Fruit fly (Drosophila melanogaster) whole organism, embryonic: ENCODE results near the gene isoQC.

Source experiments
- Awh ChIP-seq: fragments of 200-800 bp; sonication (Bioruptor generic); IDR thresholded peaks from 2 replicates; pipeline ENCODE4, ENCODE4 v1.3.6; 2022; ENCODE audit warnings: missing biosample characterization, missing genetic modification characterization
- CG11456 ChIP-seq: fragments of 200-800 bp; sonication (Bioruptor generic); IDR thresholded peaks from 3 replicates; pipeline ENCODE4 v1.3.6; 2022; ENCODE audit warnings: missing biosample characterization, missing genetic modification characterization
- CG11696 ChIP-seq: fragments of 200-800 bp; sonication (Bioruptor generic); IDR thresholded peaks from 2 replicates; pipeline ENCODE4 v1.3.6; 2022; ENCODE audit warnings: missing biosample characterization, missing genetic modification characterization
- CG12155 ChIP-seq: fragments of 200-800 bp; sonication (Bioruptor generic); optimal IDR thresholded peaks from 3 replicates; lab custom pipeline; 2016; ENCODE audit warnings: missing biosample characterization, missing genetic modification characterization
- CG12236 ChIP-seq: fragments of 200-800 bp; sonication (Bioruptor generic); optimal IDR thresholded peaks from 2 replicates; lab custom pipeline; 2016; ENCODE audit warnings: missing biosample characterization, missing genetic modification characterization
- CG1233 ChIP-seq: fragments of 200-800 bp; sonication (Bioruptor generic); optimal IDR thresholded peaks from 4 replicates; lab custom pipeline; 2018; ENCODE audit warnings: missing biosample characterization, mild to moderate bottlenecking, missing genetic modification characterization
- CG12769 ChIP-seq: fragments of 200-800 bp; sonication (Bioruptor generic); optimal IDR thresholded peaks from 2 replicates; lab custom pipeline; 2019; ENCODE audit warnings: missing biosample characterization, mild to moderate bottlenecking, missing genetic modification characterization, moderate library complexity
- CG14441 ChIP-seq: fragments of 200-800 bp; sonication (Bioruptor generic); IDR thresholded peaks from 2 replicates; pipeline ENCODE4 v1.3.6; 2022; ENCODE audit warnings: missing biosample characterization, missing genetic modification characterization
- CG17802 ChIP-seq: fragments of 200-800 bp; sonication (Bioruptor generic); optimal IDR thresholded peaks from 2 replicates; lab custom pipeline; 2018; ENCODE audit warnings: missing biosample characterization, mild to moderate bottlenecking, missing genetic modification characterization, moderate library complexity
- CG2712 ChIP-seq: fragments of 200-800 bp; optimal IDR thresholded peaks from 3 replicates; lab custom pipeline; 2019; ENCODE audit warnings: missing biosample characterization, mild to moderate bottlenecking, missing genetic modification characterization, moderate library complexity
- CG30403 ChIP-seq: fragments of 200-800 bp; sonication (Bioruptor generic); optimal IDR thresholded peaks from 3 replicates; lab custom pipeline; 2016; ENCODE audit warnings: missing biosample characterization, missing genetic modification characterization
- CG32772 ChIP-seq: fragments of 200-800 bp; sonication (Bioruptor generic); IDR thresholded peaks from 2 replicates; pipeline ENCODE4 v1.3.6; 2022; ENCODE audit warnings: missing biosample characterization, missing genetic modification characterization
- CG3407 ChIP-seq: fragments of 200-800 bp; sonication (Bioruptor generic); optimal IDR thresholded peaks from 2 replicates; lab custom pipeline; 2018; ENCODE audit warnings: missing biosample characterization, mild to moderate bottlenecking, missing genetic modification characterization
- CG34224 ChIP-seq: fragments of 200-800 bp; sonication (Bioruptor generic); IDR thresholded peaks from 3 replicates; pipeline ENCODE4 v1.3.6; 2022; ENCODE audit warnings: missing biosample characterization, missing genetic modification characterization; ENCODE audit not compliant: partially characterized antibody
- CG4360 ChIP-seq: fragments of 200-800 bp; sonication (Bioruptor generic); IDR thresholded peaks from 2 replicates; pipeline ENCODE4 v1.3.6; 2022; ENCODE audit warnings: missing biosample characterization, missing genetic modification characterization
- CG4404 ChIP-seq: fragments of 200-800 bp; sonication (Bioruptor generic); IDR thresholded peaks from 2 replicates; pipeline ENCODE4 v1.3.6; 2022; ENCODE audit warnings: missing biosample characterization, missing genetic modification characterization
- CG6654 ChIP-seq: fragments of 200-800 bp; sonication (Bioruptor generic); optimal IDR thresholded peaks from 2 replicates; lab custom pipeline; 2017; ENCODE audit warnings: missing biosample characterization, mild to moderate bottlenecking, missing genetic modification characterization
- CG6813 ChIP-seq: fragments of 200-800 bp; sonication (Bioruptor generic); optimal IDR thresholded peaks from 2 replicates; lab custom pipeline; 2017; ENCODE audit warnings: missing biosample characterization, missing genetic modification characterization, mild to moderate bottlenecking, moderate library complexity, missing genetic modification reagents
- CG6854 ChIP-seq: fragments of 200-800 bp; sonication (Bioruptor generic); optimal IDR thresholded peaks from 3 replicates; lab custom pipeline; 2017; ENCODE audit warnings: missing biosample characterization, mild to moderate bottlenecking, missing genetic modification characterization
- CG7271 ChIP-seq: fragments of 200-800 bp; sonication (Bioruptor generic); optimal IDR thresholded peaks from 2 replicates; lab custom pipeline; 2018; ENCODE audit warnings: missing biosample characterization, mild to moderate bottlenecking, missing genetic modification characterization, moderate library complexity
- CG8944 ChIP-seq: fragments of 200-800 bp; sonication (Bioruptor generic); optimal IDR thresholded peaks from 3 replicates; lab custom pipeline; 2016; ENCODE audit warnings: missing biosample characterization, missing genetic modification characterization
- CkIIα-i1 ChIP-seq: fragments of 200-800 bp; sonication (Bioruptor generic); IDR thresholded peaks from 2 replicates; pipeline ENCODE4 v1.3.6; 2022; ENCODE audit warnings: missing biosample characterization, missing genetic modification characterization
- CrebB ChIP-seq: fragments of 200-800 bp; sonication (Bioruptor generic); optimal IDR thresholded peaks from 3 replicates; lab custom pipeline; 2018; ENCODE audit warnings: missing biosample characterization, mild to moderate bottlenecking, missing genetic modification characterization
- Fer1 ChIP-seq: fragments of 200-800 bp; sonication (Bioruptor generic); optimal IDR thresholded peaks from 2 replicates; lab custom pipeline; 2017; ENCODE audit warnings: missing biosample characterization, mild to moderate bottlenecking, missing genetic modification characterization
- Hand ChIP-seq: fragments of 200-800 bp; sonication (Bioruptor generic); optimal IDR thresholded peaks from 2 replicates; lab custom pipeline; 2017; ENCODE audit warnings: mild to moderate bottlenecking, missing biosample characterization, missing genetic modification reagents, missing genetic modification characterization
- Hr51 ChIP-seq, 2 experiments: fragments of 200-800 bp; sonication (Bioruptor generic); optimal IDR thresholded peaks; 2 replicates in 1 of 2; 3 replicates in 1 of 2; lab custom pipeline; 2016 to 2018; ENCODE audit warnings: missing biosample characterization in 2 of 2, missing genetic modification characterization in 2 of 2, mild to moderate bottlenecking in 1 of 2, moderate library complexity in 1 of 2
- Meics ChIP-seq: fragments of 200-800 bp; sonication (Bioruptor generic); optimal IDR thresholded peaks from 2 replicates; lab custom pipeline; 2017; ENCODE audit warnings: missing biosample characterization, mild to moderate bottlenecking, missing genetic modification characterization
- NK7.1 ChIP-seq: fragments of 200-800 bp; sonication (Bioruptor generic); optimal IDR thresholded peaks from 3 replicates; lab custom pipeline; 2016; ENCODE audit warnings: missing biosample characterization, missing genetic modification characterization
- Poxn ChIP-seq: fragments of 200-800 bp; sonication (Bioruptor generic); IDR thresholded peaks from 2 replicates; pipeline ENCODE4 v1.3.6; 2022; ENCODE audit warnings: missing biosample characterization, missing genetic modification characterization
- Rfx ChIP-seq: fragments of 200-800 bp; sonication (Bioruptor generic); IDR thresholded peaks from 2 replicates; pipeline ENCODE4 v1.3.6; 2022; ENCODE audit warnings: missing biosample characterization, missing genetic modification characterization
- al ChIP-seq: fragments of 200-800 bp; sonication (Bioruptor generic); IDR thresholded peaks from 2 replicates; pipeline ENCODE4 v1.3.6; 2022; ENCODE audit warnings: missing biosample characterization, missing genetic modification characterization
- bbx ChIP-seq: fragments of 200-800 bp; sonication (Bioruptor generic); IDR thresholded peaks from 2 replicates; pipeline ENCODE4 v1.3.6; 2022; ENCODE audit warnings: missing biosample characterization, missing genetic modification characterization; ENCODE audit not compliant: partially characterized antibody
- crp ChIP-seq, 2 experiments: fragments of 200-800 bp; sonication (Bioruptor generic); optimal IDR thresholded peaks; 2 replicates in 1 of 2; 3 replicates in 1 of 2; lab custom pipeline; 2017; ENCODE audit warnings: missing biosample characterization in 2 of 2, missing genetic modification characterization in 2 of 2, mild to moderate bottlenecking in 1 of 2, moderate library complexity in 1 of 2
- eve ChIP-seq, 2 experiments: fragments of >200 bp; optimal IDR thresholded peaks; 2 replicates each; lab custom pipeline; 2017; ENCODE audit warnings: missing biosample characterization in 2 of 2, missing genetic modification characterization in 2 of 2
- gce ChIP-seq: fragments of 200-800 bp; sonication (Bioruptor generic); IDR thresholded peaks from 3 replicates; pipeline ENCODE4 v1.3.6; 2022; ENCODE audit warnings: missing biosample characterization, missing genetic modification characterization
- gro ChIP-seq: fragments of 200-800 bp; sonication (Bioruptor generic); optimal IDR thresholded peaks from 2 replicates; lab custom pipeline; 2016; ENCODE audit warnings: missing biosample characterization, missing genetic modification characterization
- hbn ChIP-seq: fragments of 200-800 bp; sonication (Bioruptor generic); IDR thresholded peaks from 2 replicates; pipeline ENCODE4 v1.3.6; 2022; ENCODE audit warnings: missing biosample characterization, missing genetic modification characterization; ENCODE audit not compliant: partially characterized antibody
- lbe ChIP-seq: fragments of 200-800 bp; sonication (Bioruptor generic); optimal IDR thresholded peaks from 2 replicates; lab custom pipeline; 2016; ENCODE audit warnings: missing biosample characterization, mild to moderate bottlenecking, missing genetic modification characterization
- lilli ChIP-seq: fragments of 200-800 bp; sonication (Bioruptor generic); optimal IDR thresholded peaks from 3 replicates; lab custom pipeline; 2016; ENCODE audit warnings: missing biosample characterization, missing genetic modification characterization
- lola ChIP-seq, 3 experiments: fragments of >200 bp in 2 of 3; fragments of 200-800 bp in 1 of 3; sonication (Bioruptor generic) in 1 of 3; optimal IDR thresholded peaks; 2 replicates each; lab custom pipeline; 2017 to 2019; ENCODE audit warnings: missing biosample characterization in 3 of 3, missing genetic modification characterization in 3 of 3, mild to moderate bottlenecking in 1 of 3, moderate library complexity in 1 of 3
- odd ChIP-seq: fragments of 200-800 bp; sonication (Bioruptor generic); optimal IDR thresholded peaks from 2 replicates; lab custom pipeline; 2017; ENCODE audit warnings: missing biosample characterization, mild to moderate bottlenecking, missing genetic modification characterization
- pros ChIP-seq: fragments of 200-800 bp; sonication (Bioruptor generic); optimal IDR thresholded peaks from 3 replicates; lab custom pipeline; 2019; ENCODE audit warnings: missing biosample characterization, mild to moderate bottlenecking, missing genetic modification characterization, moderate library complexity
- ssp ChIP-seq: fragments of 200-800 bp; sonication (Bioruptor generic); IDR thresholded peaks from 2 replicates; pipeline ENCODE4 v1.3.6; 2022; ENCODE audit warnings: missing biosample characterization, missing genetic modification characterization
- tin ChIP-seq: fragments of 200-800 bp; sonication (Bioruptor generic); optimal IDR thresholded peaks from 3 replicates; lab custom pipeline; 2016; ENCODE audit warnings: missing biosample characterization, missing genetic modification characterization
- unc-4 ChIP-seq: fragments of 200-800 bp; sonication (Bioruptor generic); IDR thresholded peaks from 2 replicates; pipeline ENCODE4 v1.3.6; 2022; ENCODE audit warnings: missing biosample characterization, missing genetic modification characterization; ENCODE audit not compliant: partially characterized antibody
- zfh1 ChIP-seq: fragments of 200-800 bp; sonication (Bioruptor generic); IDR thresholded peaks from 3 replicates; pipeline ENCODE4 v1.3.6; 2022; ENCODE audit warnings: missing biosample characterization, missing genetic modification characterization
- zfh2 ChIP-seq: fragments of 200-800 bp; sonication (Bioruptor generic); optimal IDR thresholded peaks from 2 replicates; lab custom pipeline; 2016; ENCODE audit warnings: missing biosample characterization, missing genetic modification characterization

Gene isoQC

dm6 chr3L:20493417-20494261, 19.4 kb downstream of the isoQC start (continued):
- TF ChIP-seq lilli (peak; percentile 80), eve (GFP tag; optimal IDR thresholded peaks at IDR 0.05; lab: Kevin White, UChicago) (peak in 1 of 2 experiments; percentile 47), CG6654 (GFP tag; lab: Kevin White, UChicago) (peak; percentile 10), lola (GFP tag; optimal IDR thresholded peaks at IDR 0.05; lab: Kevin White, UChicago) (peak in 1 of 3 experiments; percentile 20), pros (GFP tag; lab: Kevin White, UChicago) (no peak), CG14441 (GFP tag; lab: Robert Waterston, UW) (peak; percentile 78), al (GFP tag; lab: Robert Waterston, UW) (peak; percentile 75), CG2712 (tag; lab: Kevin White, UChicago) (peak; percentile 82), odd (GFP tag; lab: Kevin White, UChicago) (peak; percentile 27), CG11456 (peak; percentile 71; the same call in 2 of the 3 replicates), CrebB (tag; lab: Kevin White, UChicago) (peak; percentile 28), CG4360 (GFP tag; lab: Robert Waterston, UW) (peak; percentile 67), CG34224 (GFP tag; lab: Robert Waterston, UW) (no peak), zfh1 (GFP tag; lab: Robert Waterston, UW) (peak; percentile 68; the same call in 2 of the 3 replicates), CG12769 (tag; lab: Kevin White, UChicago) (peak; percentile 29), CG3407 (GFP tag; lab: Kevin White, UChicago) (peak; percentile 35), CG7271 (tag; lab: Kevin White, UChicago) (no peak), CG1233 (GFP tag; lab: Kevin White, UChicago) (peak; percentile 37), CG6854 (GFP tag; lab: Kevin White, UChicago) (peak; percentile 54), CG12236 (GFP tag; lab: Kevin White, UChicago) (no peak), CG6813 (GFP tag; lab: Kevin White, UChicago) (peak; percentile 57), NK7.1 (no peak), CG8944 (GFP tag; lab: Kevin White, UChicago) (peak; percentile 13), Awh (GFP tag; lab: Robert Waterston, UW) (peak; percentile 56), CG32772 (GFP tag; lab: Robert Waterston, UW) (peak; percentile 63; the same call in 1 of the 2 replicates), CkIIα-i1 (GFP tag; lab: Robert Waterston, UW) (no peak), unc-4 (GFP tag; lab: Robert Waterston, UW) (no peak), Fer1 (GFP tag; lab: Kevin White, UChicago) (peak; percentile 80), Hand (GFP tag; lab: Kevin White, UChicago) (peak; percentile 58), gro (GFP tag; lab: Kevin White, UChicago) (peak; percentile 67), Poxn (GFP tag; lab: Robert Waterston, UW) (0 out of 2 replicates have a peak, but pooled peaks have one; percentile 34), crp (GFP tag; optimal IDR thresholded peaks at IDR 0.05; lab: Kevin White, UChicago) (peak in 1 of 2 experiments; percentile 61), hbn (GFP tag; lab: Robert Waterston, UW) (no peak), CG11696 (GFP tag; lab: Robert Waterston, UW) (peak; percentile 59), lbe (GFP tag; lab: Kevin White, UChicago) (peak; percentile 88), tin (GFP tag; lab: Kevin White, UChicago) (peak; percentile 50), ssp (GFP tag; lab: Robert Waterston, UW) (no peak; the same call in none of the 2 replicates), bbx (no peak), Rfx (GFP tag; lab: Robert Waterston, UW) (peak; percentile 83), zfh2 (peak; percentile 39), Meics (GFP tag; lab: Kevin White, UChicago) (peak; percentile 80), gce (GFP tag; lab: Robert Waterston, UW) (0 out of 3 replicates have a peak, but pooled peaks have one; percentile 47), CG4404 (peak; percentile 50), Hr51 (GFP tag; optimal IDR thresholded peaks at IDR 0.05; lab: Kevin White, UChicago) (peak; percentile 18 to 89), CG17802 (tag; lab: Kevin White, UChicago) (no peak), CG30403 (GFP tag; lab: Kevin White, UChicago) (peak; percentile 84), CG12155 (peak; percentile 72)
